Worm (Caenorhabditis elegans): ENCODE measurements around the gene C16C8.12.

Gene C16C8.12

ce11 chrII:3482231-3482630, 29.7 kb downstream of the C16C8.12 start, which contains the start of gene smu-2 (continued):
- TF ChIP-seq somi-1 (GFP tag; optimal IDR thresholded peaks at IDR 0.05), result no peak
- TF ChIP-seq sdz-38 (tag; optimal IDR thresholded peaks at IDR 0.05), result no peak
- no peak for TF ChIP-seq ztf-22 (GFP tag; optimal IDR thresholded peaks at IDR 0.05)
- 0 out of 2 replicates have a peak, but pooled peaks have one; percentile 42 for TF ChIP-seq let-526 (GFP tag; IDR thresholded peaks at IDR 0.05)
- peak; percentile 97 for TF ChIP-seq mcd-1 (GFP tag; IDR thresholded peaks at IDR 0.05)
- no peak for TF ChIP-seq K11D2.4 (GFP tag; IDR thresholded peaks at IDR 0.05)
- no peak for TF ChIP-seq hrde-1 (tag; optimal IDR thresholded peaks at IDR 0.05; ENCODE audit: borderline replicate concordance)
- peak; percentile 14 to 34 for TF ChIP-seq rec-8 (tag; optimal IDR thresholded peaks at IDR 0.05)
- no peak for TF ChIP-seq ceh-100 (GFP tag; IDR thresholded peaks at IDR 0.05)
- TF ChIP-seq F39B2.1 (GFP tag; IDR thresholded peaks at IDR 0.05), result no peak
- TF ChIP-seq attf-6 (GFP tag; IDR thresholded peaks at IDR 0.05), result no peak
- no peak for TF ChIP-seq mxl-1 (tag; optimal IDR thresholded peaks at IDR 0.05)
- no peak for TF ChIP-seq tlf-1 (GFP tag; optimal IDR thresholded peaks at IDR 0.05)
- no peak for TF ChIP-seq nhr-90 (tag; optimal IDR thresholded peaks at IDR 0.05)
- TF ChIP-seq ekl-4 (GFP tag; IDR thresholded peaks at IDR 0.05), result no peak
- TF ChIP-seq fkh-3 (tag; optimal IDR thresholded peaks at IDR 0.05), result no peak
- no peak for TF ChIP-seq egl-18 (GFP tag; IDR thresholded peaks at IDR 0.05)
- no peak for TF ChIP-seq hsf-1 (GFP tag; IDR thresholded peaks at IDR 0.05)
- TF ChIP-seq cebp-2 (GFP tag; IDR thresholded peaks at IDR 0.05), result no peak
- TF ChIP-seq ets-4 (GFP tag; optimal IDR thresholded peaks at IDR 0.05), result no peak
- no peak for TF ChIP-seq snpc-3.4 (tag; optimal IDR thresholded peaks at IDR 0.05)
- TF ChIP-seq F57A8.1 (GFP tag; optimal IDR thresholded peaks at IDR 0.05), result no peak
- no peak for TF ChIP-seq lin-40 (tag; optimal IDR thresholded peaks at IDR 0.05)
- TF ChIP-seq nhr-27 (tag; optimal IDR thresholded peaks at IDR 0.05), result no peak
- no peak for TF ChIP-seq lag-1 (GFP tag; IDR thresholded peaks at IDR 0.05)
- TF ChIP-seq athp-1 (tag; optimal IDR thresholded peaks at IDR 0.05), result peak; percentile 70
- TF ChIP-seq attf-3 (GFP tag; conservative IDR thresholded peaks at IDR 0.05), result no peak; the same call in 1 of the 2 replicates
- no peak for TF ChIP-seq lin-54 (GFP tag; optimal IDR thresholded peaks at IDR 0.05)
- TF ChIP-seq madf-8 (GFP tag; conservative IDR thresholded peaks at IDR 0.05), result peak; percentile 39
- peak; percentile 44 for TF ChIP-seq tbp1 (GFP tag; optimal IDR thresholded peaks at IDR 0.05)
- no peak for TF ChIP-seq sptf-2 (GFP tag; optimal IDR thresholded peaks at IDR 0.05)
- TF ChIP-seq F23B12.7 (tag; optimal IDR thresholded peaks at IDR 0.05; ENCODE audit: insufficient read depth), result no peak
- TF ChIP-seq snpc-1.3 (tag; optimal IDR thresholded peaks at IDR 0.05; ENCODE audit: insufficient read depth), result no peak
- no peak for TF ChIP-seq F52B5.7 (tag; optimal IDR thresholded peaks at IDR 0.05)
- no peak for TF ChIP-seq snpc-1.1 (tag; optimal IDR thresholded peaks at IDR 0.05; ENCODE audit: insufficient read depth)
- peak; percentile 49; the same call in 1 of the 2 replicates for TF ChIP-seq hmg-1.2 (GFP tag; IDR thresholded peaks at IDR 0.05)
- TF ChIP-seq F10E7.11 (tag; optimal IDR thresholded peaks at IDR 0.05), result no peak
- no peak for TF ChIP-seq T26A5.8 (tag; optimal IDR thresholded peaks at IDR 0.05)
- no peak for TF ChIP-seq hlh-12 (tag; optimal IDR thresholded peaks at IDR 0.05)
- TF ChIP-seq ceh-58 (GFP tag; IDR thresholded peaks at IDR 0.05), result no peak
- TF ChIP-seq ceh-27 (GFP tag; optimal IDR thresholded peaks at IDR 0.05), result peak; percentile 72
- TF ChIP-seq him-1 (tag; optimal IDR thresholded peaks at IDR 0.05), result peak; percentile 51
- TF ChIP-seq nhr-179 (tag; optimal IDR thresholded peaks at IDR 0.05), result no peak
- TF ChIP-seq Y56A3A.18 (GFP tag; IDR thresholded peaks at IDR 0.05), result no peak
- TF ChIP-seq ZK185.1 (tag; optimal IDR thresholded peaks at IDR 0.05; ENCODE audit: poor library complexity, severe bottlenecking), result no peak
- no peak for TF ChIP-seq Y53F4B.3 (GFP tag; IDR thresholded peaks at IDR 0.05)
- no peak for TF ChIP-seq pha-4 (tag; optimal IDR thresholded peaks at IDR 0.05)
- peak; percentile 13 for TF ChIP-seq ztf-18 (tag; optimal IDR thresholded peaks at IDR 0.05)
- TF ChIP-seq ztf-28 (GFP tag; IDR thresholded peaks at IDR 0.05), result no peak
